Fruit fly (Drosophila melanogaster): ENCODE results near the gene serp.

dm6 chr3L:19670492-19670891, 37.3 kb downstream of the serp start:
- TF ChIP-seq CG11617 (GFP tag; optimal IDR thresholded peaks at IDR 0.05) (no peak), toe (GFP tag; optimal IDR thresholded peaks at IDR 0.05) (no peak), CG7101 (tag; optimal IDR thresholded peaks at IDR 0.05) (no peak), pad (GFP tag; optimal IDR thresholded peaks at IDR 0.05) (no peak), CG5204 (GFP tag; optimal IDR thresholded peaks at IDR 0.05) (no peak), Clk (GFP tag; optimal IDR thresholded peaks at IDR 0.05) (no peak), cnc (optimal IDR thresholded peaks at IDR 0.05) (no peak), kay (GFP tag; ENCODE audit: borderline replicate concordance) (no peak), cic (GFP tag; optimal IDR thresholded peaks at IDR 0.05) (no peak), CG12768 (GFP tag; optimal IDR thresholded peaks at IDR 0.05) (no peak), Hr96 (GFP tag; optimal IDR thresholded peaks at IDR 0.05) (no peak), CG7045 (GFP tag; optimal IDR thresholded peaks at IDR 0.05) (no peak), ovo (GFP tag; optimal IDR thresholded peaks at IDR 0.05) (no peak)

Data from whole organism, adult.